Fruit fly (Drosophila melanogaster): ENCODE measurements around the gene Bin1.

DNA sequence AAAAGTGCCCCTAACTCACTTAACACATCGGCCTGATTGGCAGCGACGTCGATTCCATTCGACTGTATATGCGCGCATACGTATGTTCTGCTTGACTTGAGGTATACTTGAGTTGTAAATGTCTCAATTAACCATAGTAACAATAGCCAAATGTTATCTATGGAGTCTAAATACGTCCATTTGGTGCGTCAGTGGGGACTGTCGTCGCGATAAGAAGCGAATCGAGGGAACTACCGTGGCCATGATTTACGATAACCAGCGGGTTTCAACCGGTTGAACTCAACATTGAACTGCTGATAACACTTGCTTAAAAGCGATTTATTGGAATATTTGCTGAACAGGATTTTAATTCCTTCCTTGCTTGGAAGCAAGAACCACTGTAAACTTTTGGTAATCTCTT lies 1.4 kb upstream of the Bin1 start:
- no peak for TF ChIP-seq psq (optimal IDR thresholded peaks at IDR 0.05)
- TF ChIP-seq insv (optimal IDR thresholded peaks at IDR 0.05) = no peak
- no peak for TF ChIP-seq Sin3A (optimal IDR thresholded peaks at IDR 0.05)
- no peak for TF ChIP-seq Myc (optimal IDR thresholded peaks at IDR 0.05)
- TF ChIP-seq ttk (optimal IDR thresholded peaks at IDR 0.05) = no peak

All from Kc167 (cell line).